Fruit fly (Drosophila melanogaster): ENCODE results near the gene CG4766.

CG4766 gene

dm6 chrX:6024638-6025037 is 24.0 kb upstream of the CG4766 start (continued):
- TF ChIP-seq sim (GFP tag; IDR thresholded peaks at IDR 0.05) (0 out of 2 replicates have a peak, but pooled peaks have one; percentile 55), CG12744 (GFP tag; optimal IDR thresholded peaks at IDR 0.05) (no peak), Doc3 (GFP tag; IDR thresholded peaks at IDR 0.05; ENCODE audit: partially characterized antibody) (no peak), B-H2 (GFP tag; optimal IDR thresholded peaks at IDR 0.05) (no peak), CG12219 (GFP tag; optimal IDR thresholded peaks at IDR 0.05) (peak; percentile 24), CG12155 (GFP tag; optimal IDR thresholded peaks at IDR 0.05) (no peak), B-H1 (GFP tag; IDR thresholded peaks at IDR 0.05) (no peak), Dbx (GFP tag; IDR thresholded peaks at IDR 0.05) (no peak), CG32767 (GFP tag; IDR thresholded peaks at IDR 0.05) (peak; percentile 42; the same call in 1 of the 2 replicates), nerfin-2 (GFP tag; IDR thresholded peaks at IDR 0.05; ENCODE audit: partially characterized antibody) (no peak), Abd-B (GFP tag; optimal IDR thresholded peaks at IDR 0.05) (peak; percentile 35), CG2199 (GFP tag; IDR thresholded peaks at IDR 0.05) (no peak), CG12769 (tag; optimal IDR thresholded peaks at IDR 0.05) (peak; percentile 0), zf30C (GFP tag; optimal IDR thresholded peaks at IDR 0.05) (peak; percentile 70), CG14441 (GFP tag; IDR thresholded peaks at IDR 0.05) (0 out of 2 replicates have a peak, but pooled peaks have one; percentile 26), CG16779 (GFP tag; IDR thresholded peaks at IDR 0.05) (no peak), ERR (GFP tag; optimal IDR thresholded peaks at IDR 0.05) (no peak), Sox102F (GFP tag; optimal IDR thresholded peaks at IDR 0.05) (peak; percentile 43), CG18011 (GFP tag; optimal IDR thresholded peaks at IDR 0.05) (no peak), Asciz (GFP tag; optimal IDR thresholded peaks at IDR 0.05) (peak; percentile 2), cas (GFP tag; IDR thresholded peaks at IDR 0.05) (no peak), CG17361 (GFP tag; IDR thresholded peaks at IDR 0.05) (peak; percentile 53; the same call in 1 of the 3 replicates), Rfx (GFP tag; IDR thresholded peaks at IDR 0.05) (no peak), chif (GFP tag; optimal IDR thresholded peaks at IDR 0.05) (peak; percentile 14 to 71), Ssrp (tag; optimal IDR thresholded peaks at IDR 0.05) (peak; percentile 34), Stat92E (GFP tag; optimal IDR thresholded peaks at IDR 0.05) (no peak), Bteb2 (GFP tag; optimal IDR thresholded peaks at IDR 0.05) (no peak), CG11504 (tag; optimal IDR thresholded peaks at IDR 0.05) (peak; percentile 21), HLH4C (GFP tag; IDR thresholded peaks at IDR 0.05; ENCODE audit: partially characterized antibody) (no peak), gem (tag; optimal IDR thresholded peaks at IDR 0.05) (peak; percentile 76), CG4707 (GFP tag; optimal IDR thresholded peaks at IDR 0.05) (no peak), grn (GFP tag; optimal IDR thresholded peaks at IDR 0.05) (peak; percentile 1), zfh1 (GFP tag; IDR thresholded peaks at IDR 0.05) (peak; percentile 80), CG11085 (GFP tag; IDR thresholded peaks at IDR 0.05) (no peak), tx (GFP tag; optimal IDR thresholded peaks at IDR 0.05) (no peak), fd96Cb (tag; optimal IDR thresholded peaks at IDR 0.05) (peak; percentile 50), Myb (GFP tag; optimal IDR thresholded peaks at IDR 0.05) (peak; percentile 3), CoRest (tag; optimal IDR thresholded peaks at IDR 0.05) (peak; percentile 48), CG18599 (GFP tag; optimal IDR thresholded peaks at IDR 0.05) (peak; percentile 26), prd (optimal IDR thresholded peaks at IDR 0.05) (no peak), prd (GFP tag; IDR thresholded peaks at IDR 0.05) (peak; percentile 56; the same call in 2 of the 3 replicates), CG4282 (GFP tag; optimal IDR thresholded peaks at IDR 0.05) (no peak), CG14965 (GFP tag; optimal IDR thresholded peaks at IDR 0.05; ENCODE audit: borderline replicate concordance) (no peak), caup (GFP tag; optimal IDR thresholded peaks at IDR 0.05; ENCODE audit: severe bottlenecking) (no peak), Dek (tag; optimal IDR thresholded peaks at IDR 0.05) (no peak), CG30431 (GFP tag; optimal IDR thresholded peaks at IDR 0.05) (peak; percentile 48), Xbp1 (GFP tag; optimal IDR thresholded peaks at IDR 0.05) (peak; percentile 64), dimm (GFP tag; IDR thresholded peaks at IDR 0.05) (no peak), Hmr (GFP tag; optimal IDR thresholded peaks at IDR 0.05) (no peak), CG2129 (GFP tag; IDR thresholded peaks at IDR 0.05; ENCODE audit: partially characterized antibody) (no peak)

All from whole organism, embryonic.